Worm (Caenorhabditis elegans) whole organism, late embryonic: Measurements from ENCODE around the gene scav-5.

Experiments used
- ama-1 ChIP-seq: fragments of 150-350 bp; optimal IDR thresholded peaks from 2 replicates; lab custom pipeline; 2014
- ceh-19 ChIP-seq: fragments of 200-800 bp; sonication (Bioruptor generic); optimal IDR thresholded peaks from 2 replicates; lab custom pipeline; 2018; ENCODE audit warnings: mild to moderate bottlenecking, missing genetic modification characterization, missing compliant biosample characterization
- ceh-31 ChIP-seq: sonication (generic microtip); optimal IDR thresholded peaks from 2 replicates; lab custom pipeline; 2016; ENCODE audit warnings: missing genetic modification characterization, missing compliant biosample characterization
- elt-2 ChIP-seq: sonication (generic microtip); optimal IDR thresholded peaks from 2 replicates; lab custom pipeline; 2016; ENCODE audit warnings: missing genetic modification reagents, missing genetic modification characterization, missing compliant biosample characterization
- hlh-6 ChIP-seq: sonication (generic microtip); optimal IDR thresholded peaks from 2 replicates; lab custom pipeline; 2016; ENCODE audit warnings: missing genotype, missing genetic modification characterization, missing compliant biosample characterization
- madf-2 ChIP-seq: sonication (generic microtip); optimal IDR thresholded peaks from 2 replicates; lab custom pipeline; 2017; ENCODE audit warnings: missing genetic modification characterization, missing compliant biosample characterization
- nfya-1 ChIP-seq: sonication (generic microtip); optimal IDR thresholded peaks from 2 replicates; lab custom pipeline; 2017; ENCODE audit warnings: missing genetic modification characterization, mild to moderate bottlenecking, missing compliant biosample characterization, antibody characterized with exemption, moderate library complexity
- nhr-232 ChIP-seq: sonication (generic microtip); optimal IDR thresholded peaks from 2 replicates; lab custom pipeline; 2016; ENCODE audit warnings: missing genetic modification characterization, missing compliant biosample characterization
- sdc-2 ChIP-seq: sonication (generic microtip); optimal IDR thresholded peaks from 2 replicates; lab custom pipeline; 2016; ENCODE audit warnings: missing genotype, missing genetic modification characterization, missing compliant biosample characterization
- unc-86 ChIP-seq: sonication (generic microtip); optimal IDR thresholded peaks from 2 replicates; lab custom pipeline; 2016; ENCODE audit warnings: missing genetic modification characterization, missing compliant biosample characterization
- ztf-16 ChIP-seq: sonication (generic microtip); optimal IDR thresholded peaks from 2 replicates; lab custom pipeline; 2017; ENCODE audit warnings: missing genetic modification characterization, missing compliant biosample characterization

DNA sequence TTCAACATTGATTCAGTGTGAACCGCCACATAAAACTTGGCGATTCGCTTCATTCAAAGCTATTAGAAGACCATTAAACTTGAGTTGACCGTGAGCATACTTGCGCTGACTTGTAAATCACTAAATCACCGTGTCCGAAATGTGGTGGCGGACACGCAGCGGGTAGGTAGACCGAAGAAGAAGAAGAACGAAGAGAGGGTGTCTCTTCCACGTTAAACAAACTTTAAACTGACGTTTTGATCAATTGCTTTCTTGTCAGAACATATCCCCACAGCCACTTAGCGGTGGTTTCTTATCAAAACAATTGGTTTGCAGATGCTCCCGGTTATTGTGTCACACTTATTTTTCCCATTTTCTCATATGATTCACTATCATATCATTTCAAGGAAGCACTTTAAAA is 14.6 kb upstream of the scav-5 start:
- no peak for TF ChIP-seq nfya-1 (tag; lab: Kevin White, UChicago)
- TF ChIP-seq ztf-16 (tag; lab: Kevin White, UChicago): no peak
- TF ChIP-seq madf-2: no peak
- TF ChIP-seq hlh-6 (tag; lab: Kevin White, UChicago): no peak
- no peak for TF ChIP-seq unc-86 (tag; lab: Kevin White, UChicago)
- TF ChIP-seq ama-1 (lab: Kevin White, UChicago): no peak
- no peak for TF ChIP-seq ceh-19
- no peak for TF ChIP-seq sdc-2 (tag; lab: Kevin White, UChicago)
- TF ChIP-seq nhr-232 (tag; lab: Kevin White, UChicago): no peak
- TF ChIP-seq elt-2 (tag; lab: Kevin White, UChicago): no peak
- no peak for TF ChIP-seq ceh-31 (tag; lab: Kevin White, UChicago)
